Worm (Caenorhabditis elegans) whole organism, L4 larva: ENCODE results near the gene F35E8.2.

Experiments
- T26A8.4 ChIP-seq: fragments of 200-800 bp; sonication (Bioruptor generic); IDR thresholded peaks from 2 replicates; pipeline ENCODE4 v1.3.6; 2022; ENCODE audit warnings: missing genetic modification characterization, missing compliant biosample characterization
- ceh-62 ChIP-seq: sonication (generic microtip); optimal IDR thresholded peaks from 2 replicates; lab custom pipeline; 2017; ENCODE audit warnings: missing biosample characterization, missing genetic modification characterization
- ceh-82 ChIP-seq: sonication (generic microtip); optimal IDR thresholded peaks from 2 replicates; lab custom pipeline; 2017; ENCODE audit warnings: missing biosample characterization, missing genetic modification characterization
- daf-19 ChIP-seq: fragments of 200-800 bp; sonication (Bioruptor generic); conservative IDR thresholded peaks from 2 replicates; pipeline ENCODE4 v1.3.6; 2022; ENCODE audit warnings: missing genetic modification characterization, missing compliant biosample characterization
- dve-1 ChIP-seq: sonication (generic microtip); optimal IDR thresholded peaks from 2 replicates; lab custom pipeline; 2017; ENCODE audit warnings: antibody characterized with exemption, mild to moderate bottlenecking, missing genetic modification characterization, missing compliant biosample characterization; ENCODE audit not compliant: insufficient read depth
- lin-1 ChIP-seq: fragments of 200-800 bp; sonication (Bioruptor generic); IDR thresholded peaks from 2 replicates; pipeline ENCODE4 v1.3.6; 2022; ENCODE audit warnings: missing genetic modification reagents, missing genetic modification characterization, missing compliant biosample characterization
- lin-15B ChIP-seq: fragments of 150-350 bp; sonication (generic microtip); optimal IDR thresholded peaks from 3 replicates; lab custom pipeline; 2014; ENCODE audit warnings: missing biosample characterization, missing genetic modification characterization
- mdt-29 ChIP-seq: fragments of 200-800 bp; sonication (Bioruptor generic); IDR thresholded peaks from 2 replicates; pipeline ENCODE4 v1.3.6; 2022; ENCODE audit warnings: missing genetic modification reagents, missing genetic modification characterization, missing compliant biosample characterization
- nhr-25 ChIP-seq: sonication (generic microtip); optimal IDR thresholded peaks from 2 replicates; lab custom pipeline; 2017; ENCODE audit warnings: missing genetic modification characterization, mild to moderate bottlenecking, missing compliant biosample characterization, antibody characterized with exemption, moderate library complexity, borderline replicate concordance; ENCODE audit not compliant: insufficient read depth
- pha-4 ChIP-seq, 2 experiments: fragments of 150-350 bp in 1 of 2; fragments of 200-800 bp in 1 of 2; sonication (Bioruptor generic) in 1 of 2; IDR thresholded peaks in 1 of 2; optimal IDR thresholded peaks in 1 of 2; 2 replicates each; pipeline versions ENCODE4 v1.3.6 to Lab custom; 2014 to 2022; ENCODE audit warnings: missing genetic modification characterization in 2 of 2, missing genetic modification reagents in 2 of 2, missing biosample characterization in 1 of 2, missing compliant biosample characterization in 1 of 2
- ztf-11 ChIP-seq: fragments of 150-350 bp; optimal IDR thresholded peaks from 2 replicates; lab custom pipeline; 2014; ENCODE audit warnings: missing biosample characterization, missing genetic modification characterization

ce11 chrV:15867373-15867772 lies 38.1 kb upstream of the F35E8.2 start, which contains the start of gene fbxa-197:
- TF ChIP-seq lin-15B (tag; lab: Kevin White, UChicago) (no peak), nhr-25 (tag; lab: Kevin White, UChicago) (no peak), ceh-62 (tag; lab: Kevin White, UChicago) (no peak), T26A8.4 (GFP tag; lab: Robert Waterston, UW) (no peak), daf-19 (GFP tag; lab: Robert Waterston, UW) (no peak), lin-1 (GFP tag; lab: Robert Waterston, UW) (no peak), ztf-11 (tag; lab: Kevin White, UChicago) (no peak), dve-1 (tag; lab: Kevin White, UChicago) (no peak), ceh-82 (tag; lab: Kevin White, UChicago) (no peak), pha-4 (GFP tag; IDR thresholded peaks at IDR 0.05; lab: Robert Waterston, UW) (no peak), pha-4 (tag; optimal IDR thresholded peaks at IDR 0.05; lab: Kevin White, UChicago) (no peak), mdt-29 (no peak)
